Worm (Caenorhabditis elegans): ENCODE data around the gene F57G12.2.

The F57G12.2 gene

DNA sequence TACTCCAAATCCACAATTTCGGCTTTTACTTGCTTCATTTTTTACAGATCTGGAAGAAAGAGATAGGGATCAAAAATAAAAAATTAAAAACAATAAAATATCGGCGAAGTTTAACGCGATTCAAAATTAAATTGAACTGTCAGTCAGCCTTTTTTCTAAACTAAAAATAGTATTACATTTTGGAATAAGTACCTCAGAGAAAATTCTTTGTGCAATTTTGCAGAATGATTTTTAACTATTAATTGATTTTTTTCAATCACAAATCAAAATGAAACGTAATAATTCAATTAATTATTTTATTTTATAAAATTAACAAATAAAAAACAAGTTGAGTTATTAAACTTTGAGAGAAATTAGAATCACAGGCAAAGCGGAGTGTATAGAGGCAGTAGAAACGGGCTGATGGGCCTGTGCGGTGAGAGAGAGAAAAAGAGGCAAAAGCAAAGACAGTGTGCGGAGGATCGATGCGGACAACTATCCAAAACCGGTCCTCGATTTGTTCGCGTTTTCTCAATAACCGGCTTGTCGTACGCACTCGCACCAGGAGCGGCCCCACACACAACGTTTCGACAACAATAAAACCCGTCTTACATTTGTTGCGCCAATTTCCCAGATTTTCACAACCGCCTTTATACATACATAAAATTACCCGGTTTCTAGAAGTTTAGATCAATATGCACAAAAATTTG is at the start of gene F57G12.2:
Gene F57G12.2, minus strand, starts transcription at position 51 of the 689 bp plus-strand sequence.
- TF ChIP-seq unc-62 (GFP tag; optimal IDR thresholded peaks at IDR 0.05): no peak

DNA sequence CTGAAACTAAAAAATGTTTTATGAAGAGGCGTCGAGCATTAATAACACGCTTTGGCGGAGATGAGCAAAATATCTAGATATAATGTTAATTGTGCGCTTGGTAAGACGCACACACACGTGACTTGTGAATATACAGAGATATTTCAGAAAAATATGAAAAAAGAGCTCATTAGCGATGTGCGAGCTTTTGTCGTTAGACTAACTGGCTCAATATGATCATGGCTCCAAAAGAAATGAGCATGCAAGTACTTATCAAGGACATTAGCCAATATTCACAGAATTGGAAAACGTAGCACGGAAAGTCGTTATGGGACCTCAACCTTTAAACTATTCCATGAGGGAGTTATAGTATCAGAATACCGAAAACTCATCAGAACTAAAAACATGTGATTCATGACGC is 47.2 kb upstream of the F57G12.2 start:
- TF ChIP-seq unc-62 (GFP tag; optimal IDR thresholded peaks at IDR 0.05): no peak

DNA sequence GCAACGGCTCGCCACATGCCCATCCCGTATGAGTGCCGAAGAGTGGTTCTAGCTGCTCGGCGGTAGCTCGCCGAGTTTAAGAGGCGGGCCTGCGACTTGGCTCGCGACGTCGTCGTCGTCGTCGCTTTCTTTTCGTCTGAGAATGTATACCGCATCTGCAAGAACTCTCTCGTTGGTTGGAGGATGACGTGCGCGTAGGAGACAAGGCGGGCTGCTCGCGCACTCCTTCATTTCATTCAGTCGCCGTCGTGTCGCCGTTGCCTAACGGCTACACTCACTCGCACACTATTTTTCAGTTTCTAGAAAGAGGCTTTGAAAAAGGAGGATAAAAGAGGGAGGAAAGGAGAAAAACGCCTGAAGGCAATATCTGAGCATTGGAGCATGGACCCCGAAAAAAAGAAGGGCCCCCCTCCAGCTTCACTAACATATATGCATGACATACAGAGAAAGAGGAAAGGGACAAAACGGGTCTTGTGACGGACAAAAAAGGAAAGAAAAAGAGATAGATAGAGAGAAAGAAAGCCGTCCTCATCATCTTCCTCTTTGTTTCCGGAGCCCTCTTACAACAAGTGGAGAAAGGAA is 45.7 kb upstream of the F57G12.2 start:
- no peak for TF ChIP-seq unc-62 (GFP tag; optimal IDR thresholded peaks at IDR 0.05)

DNA sequence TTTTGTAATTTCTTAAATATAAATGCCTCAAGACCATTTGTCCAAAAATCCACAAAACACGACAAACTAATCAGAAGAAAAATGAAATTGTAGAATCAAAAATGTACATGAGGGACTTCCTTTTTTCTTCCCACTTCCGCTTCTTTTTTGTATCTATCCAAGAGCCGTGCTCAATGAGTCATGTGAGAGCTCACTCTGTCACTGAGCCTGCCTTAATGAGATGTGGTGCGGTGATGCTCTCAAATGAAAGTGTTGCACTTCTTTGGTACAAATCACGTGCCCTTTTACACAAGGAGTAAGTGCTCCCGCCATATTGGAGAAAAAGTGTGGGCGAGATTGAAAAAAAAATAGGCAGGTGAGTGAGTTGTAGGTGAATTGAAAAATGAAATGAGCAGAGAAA is 44.5 kb upstream of the F57G12.2 start:
- no peak for TF ChIP-seq unc-62 (GFP tag; optimal IDR thresholded peaks at IDR 0.05)

DNA sequence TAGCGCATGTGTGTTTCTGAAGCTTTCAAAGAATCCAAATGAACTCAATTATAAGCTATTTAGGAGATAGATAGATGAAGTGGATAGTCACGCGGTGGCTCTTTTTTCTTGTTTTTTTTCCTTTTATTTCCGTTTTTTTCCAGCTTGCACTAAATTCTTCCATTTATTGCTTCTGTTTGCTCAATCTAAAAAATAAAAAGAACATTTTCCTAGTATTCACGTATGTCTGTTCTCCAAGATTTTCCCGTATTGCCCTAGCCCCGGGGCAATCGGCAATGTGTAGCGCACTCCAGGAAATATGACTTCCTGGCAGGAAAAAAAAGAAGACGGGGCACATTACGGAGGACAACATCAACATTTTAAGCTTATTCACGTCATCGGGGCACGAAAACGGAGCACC is 42.0 kb upstream of the F57G12.2 start:
- TF ChIP-seq unc-62 (GFP tag; optimal IDR thresholded peaks at IDR 0.05): no peak

DNA sequence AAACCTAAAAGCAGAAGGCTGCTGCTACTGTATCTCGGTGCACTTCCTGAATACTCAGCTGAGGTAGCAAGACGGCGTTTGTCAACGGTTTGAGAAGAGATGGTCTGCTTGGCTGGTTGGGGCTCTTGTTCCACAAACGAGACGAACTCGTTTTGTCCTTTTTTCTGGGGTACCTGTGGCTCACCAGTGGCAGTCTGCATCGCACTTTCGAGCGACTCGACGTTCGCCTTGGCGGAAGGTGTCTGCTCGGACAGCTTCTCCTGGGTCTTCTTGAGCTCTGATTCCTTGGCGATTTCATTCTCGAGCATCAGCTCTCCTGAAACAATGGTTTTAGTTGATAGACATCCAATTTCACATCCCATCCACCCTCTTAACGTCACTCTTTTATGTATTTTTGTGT is 41.6 kb upstream of the F57G12.2 start:
- no peak for TF ChIP-seq unc-62 (GFP tag; optimal IDR thresholded peaks at IDR 0.05)

DNA sequence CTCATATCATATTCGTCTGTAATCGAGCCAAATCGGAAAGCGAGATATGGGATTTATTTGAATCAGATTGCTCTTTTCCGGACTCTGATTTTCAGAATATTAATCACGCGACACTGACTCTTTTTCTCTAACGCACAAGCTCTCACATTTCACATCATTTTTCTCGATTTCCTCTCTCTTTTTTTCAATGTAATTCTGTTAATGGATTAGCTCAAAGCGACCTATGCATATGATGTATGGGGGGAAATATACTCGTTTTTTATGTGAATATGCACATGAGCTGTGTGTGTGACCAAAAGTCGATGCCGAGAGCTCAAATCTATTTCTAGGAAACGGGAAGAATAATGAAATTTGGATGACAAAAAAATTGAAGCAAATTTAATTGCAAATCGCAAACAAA is 40.7 kb upstream of the F57G12.2 start:
- no peak for TF ChIP-seq unc-62 (GFP tag; optimal IDR thresholded peaks at IDR 0.05)

DNA sequence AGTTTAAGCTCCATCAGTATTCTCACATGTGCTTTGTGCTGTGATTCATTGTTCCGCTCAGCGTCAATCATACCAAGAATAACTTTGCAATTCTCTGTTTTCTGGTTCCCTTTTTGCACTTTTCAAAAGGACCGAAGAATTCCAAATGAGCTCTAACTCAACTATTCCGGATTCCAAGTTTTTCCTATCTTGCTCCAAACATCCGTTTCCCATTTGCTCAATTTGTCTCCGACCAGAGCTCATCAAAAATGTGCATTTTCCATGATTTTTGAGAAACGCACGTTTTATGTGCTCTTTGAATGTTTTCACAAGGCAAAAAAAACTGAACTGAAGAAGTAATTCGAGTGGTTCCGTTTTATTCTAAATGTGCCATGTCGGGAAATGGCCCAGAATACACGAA is 38.4 kb upstream of the F57G12.2 start:
- TF ChIP-seq unc-62 (GFP tag; optimal IDR thresholded peaks at IDR 0.05): no peak

DNA sequence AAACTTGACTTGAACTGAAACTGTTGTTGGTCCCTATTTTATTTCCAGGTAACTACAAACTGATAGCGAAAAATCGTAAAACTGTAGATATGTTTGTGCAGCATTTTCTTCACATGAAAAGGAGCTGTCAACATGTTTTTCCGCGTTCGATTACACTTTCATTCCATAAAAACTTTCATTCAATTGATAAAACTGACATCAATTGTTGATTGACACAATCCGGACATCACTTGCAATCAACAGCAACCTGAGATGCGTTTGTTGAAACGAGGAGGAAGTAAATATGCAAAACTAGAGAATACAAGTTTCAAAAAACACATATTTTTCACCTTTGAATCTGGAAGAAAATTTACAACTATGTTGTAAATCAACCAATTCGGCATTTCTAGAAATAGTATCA is 37.5 kb upstream of the F57G12.2 start:
- TF ChIP-seq unc-62 (GFP tag; optimal IDR thresholded peaks at IDR 0.05): no peak

DNA sequence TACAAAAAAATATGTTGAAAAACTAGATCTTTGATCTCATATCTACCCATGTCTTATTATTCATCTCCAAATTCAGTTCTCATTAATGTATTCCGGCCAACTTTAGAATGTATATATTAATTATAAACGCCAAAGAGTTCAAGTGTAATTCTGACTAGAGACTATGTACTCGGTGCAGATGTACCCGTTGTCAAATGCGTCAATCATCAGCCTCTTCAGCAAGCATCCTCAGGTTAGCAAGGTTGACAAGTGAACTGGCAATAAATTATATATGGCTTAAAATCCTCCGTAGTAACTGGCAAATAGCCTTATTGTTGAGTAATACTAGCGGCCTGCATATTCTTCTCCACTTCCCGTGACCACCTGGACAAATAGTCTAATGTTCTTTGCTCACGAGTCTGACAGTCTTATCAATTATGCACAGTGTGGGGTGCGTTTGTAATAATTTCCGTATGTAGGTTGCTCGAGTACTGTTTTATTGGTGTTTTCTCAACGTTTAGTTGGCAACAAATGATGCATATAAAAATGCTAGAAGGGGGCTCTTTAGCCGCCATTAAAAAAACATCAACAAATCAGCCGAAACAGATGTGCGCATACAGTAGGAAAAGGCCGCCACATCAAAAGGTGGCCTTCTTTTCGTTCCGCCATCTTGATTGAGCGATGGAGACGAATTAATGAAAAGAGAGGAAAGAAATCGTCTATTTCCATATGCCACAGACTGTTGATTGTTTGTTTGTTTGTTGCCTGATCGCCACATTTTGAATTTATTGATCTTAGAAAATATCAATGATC is 28.6 kb upstream of the F57G12.2 start:
- no peak for TF ChIP-seq unc-62 (GFP tag; optimal IDR thresholded peaks at IDR 0.05)

DNA sequence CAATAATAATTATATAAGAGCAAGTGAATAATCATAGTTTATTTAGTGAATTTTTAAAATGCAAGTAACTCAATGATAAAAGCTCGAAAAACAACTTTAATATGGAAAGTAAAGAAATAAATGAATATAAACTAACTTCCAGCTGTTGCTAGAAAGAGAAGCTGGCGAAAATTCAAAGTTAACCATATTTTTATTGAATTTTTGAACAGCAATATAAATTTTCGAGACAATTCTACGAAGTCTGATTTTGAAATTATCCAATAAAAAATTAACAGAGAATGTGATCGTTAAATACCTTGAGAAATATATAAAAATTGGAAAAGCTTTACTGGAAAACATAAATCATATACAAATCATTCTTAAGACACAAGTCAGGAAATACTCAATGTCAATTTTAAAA is 26.7 kb upstream of the F57G12.2 start:
- no peak for TF ChIP-seq unc-62 (GFP tag; optimal IDR thresholded peaks at IDR 0.05)

DNA sequence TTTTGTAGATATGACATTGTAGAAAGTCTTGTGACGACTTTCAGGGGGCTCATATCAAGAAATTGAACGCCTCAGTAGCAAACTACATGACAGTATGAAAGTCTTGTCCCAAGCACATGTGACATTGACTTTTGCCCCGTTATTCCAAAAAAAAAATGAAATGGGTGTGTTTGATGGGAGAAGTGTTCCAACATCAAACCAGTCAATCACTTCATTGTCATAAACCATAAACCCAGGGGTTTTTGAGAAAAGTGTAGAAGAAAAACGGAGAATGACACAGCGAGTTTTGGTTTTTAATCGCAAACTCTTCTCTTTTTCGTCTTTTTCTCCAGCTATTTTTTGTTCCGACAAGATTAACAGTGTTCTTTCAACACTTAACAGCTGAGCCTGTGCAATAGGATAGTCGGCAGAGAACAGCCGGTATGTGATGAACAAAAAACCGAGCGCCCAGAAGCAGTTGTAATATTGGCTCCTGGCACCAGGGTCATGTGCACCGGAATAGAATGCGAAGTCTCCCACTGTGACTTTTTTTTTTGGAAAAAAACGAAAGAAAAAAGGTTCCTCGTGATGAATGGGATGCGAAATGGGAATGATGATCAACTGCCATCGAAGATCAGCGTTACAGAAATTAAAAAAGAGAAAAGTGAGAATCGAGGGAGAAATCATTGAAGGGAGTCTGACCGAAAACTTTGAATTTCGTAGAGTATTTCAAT is 26.2 kb upstream of the F57G12.2 start:
- no peak for TF ChIP-seq unc-62 (GFP tag; optimal IDR thresholded peaks at IDR 0.05)

DNA sequence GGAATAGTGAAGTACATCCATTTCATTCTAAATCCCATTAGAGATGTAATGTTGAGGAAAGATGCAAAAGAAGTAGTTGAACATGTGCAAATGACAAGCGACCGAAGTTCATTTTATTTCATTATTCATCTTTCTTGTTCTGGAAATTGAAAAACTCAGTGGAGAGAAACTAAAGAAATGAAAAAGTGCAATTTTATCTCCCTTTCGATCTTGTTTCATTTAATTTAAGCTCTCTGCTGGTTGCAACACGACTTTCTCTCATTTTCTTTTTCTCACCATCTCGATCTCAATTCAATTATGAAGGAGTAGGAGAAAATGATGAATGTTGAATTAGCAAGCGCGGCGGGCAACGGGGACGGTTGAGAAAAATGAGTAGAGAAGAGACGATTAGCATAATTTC is 24.5 kb upstream of the F57G12.2 start:
- TF ChIP-seq unc-62 (GFP tag; optimal IDR thresholded peaks at IDR 0.05): no peak

DNA sequence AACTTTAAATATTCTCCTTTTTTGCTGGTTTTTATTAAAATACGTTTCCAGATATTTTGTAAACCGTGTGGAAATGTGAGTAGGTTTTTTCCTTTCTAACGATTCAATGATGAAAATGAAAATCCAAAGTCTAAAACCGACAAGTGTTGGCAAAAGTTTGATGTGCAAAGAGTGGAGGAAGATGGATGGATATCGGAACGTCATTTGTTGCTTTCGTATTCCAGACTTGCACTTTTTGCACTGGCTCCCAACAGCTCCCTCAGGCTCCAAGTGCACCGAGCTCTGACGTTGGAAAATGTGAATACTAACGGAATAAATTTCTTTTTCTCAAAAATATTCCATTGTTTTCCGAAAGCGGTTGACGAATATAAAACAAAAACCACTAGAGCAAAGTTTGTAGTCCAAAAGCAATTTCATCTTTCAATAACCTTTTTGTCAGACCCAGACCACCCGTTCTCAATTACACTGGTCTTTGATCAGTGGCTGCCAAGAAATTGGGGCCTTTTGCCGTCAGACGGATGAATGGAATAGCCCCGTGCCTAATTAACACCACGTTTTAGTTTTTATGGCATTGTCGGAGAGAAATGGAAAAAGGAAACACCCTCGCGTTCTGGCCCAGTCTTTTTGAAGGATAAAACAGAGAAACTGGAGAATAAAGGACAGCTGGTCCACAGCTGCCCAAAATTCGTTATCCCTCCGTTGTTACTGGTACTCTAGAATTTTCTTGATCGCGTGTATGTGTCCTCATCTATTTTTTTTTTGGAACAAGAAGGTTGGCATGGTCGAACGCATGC is 23.0 kb upstream of the F57G12.2 start:
- no peak for TF ChIP-seq unc-62 (GFP tag; optimal IDR thresholded peaks at IDR 0.05)

DNA sequence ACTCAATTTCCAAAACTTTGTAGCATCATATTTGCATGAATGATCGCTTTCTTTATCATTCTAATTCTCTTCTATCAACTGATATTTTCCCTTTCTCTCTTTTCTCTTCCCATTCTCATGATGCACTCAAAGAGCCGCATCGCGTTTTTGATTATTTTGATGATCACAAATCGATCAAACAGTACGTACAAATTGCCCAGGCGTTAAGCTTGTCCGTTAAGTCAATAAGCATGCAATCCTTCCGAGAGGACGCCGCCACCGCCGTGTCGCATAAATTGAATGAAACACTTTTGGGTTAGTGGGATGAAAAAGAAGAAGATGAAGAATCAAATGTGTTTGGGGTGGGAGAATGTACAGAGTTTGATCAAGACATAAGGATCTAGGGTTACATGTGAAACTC is 21.8 kb upstream of the F57G12.2 start:
- no peak for TF ChIP-seq unc-62 (GFP tag; optimal IDR thresholded peaks at IDR 0.05)

DNA sequence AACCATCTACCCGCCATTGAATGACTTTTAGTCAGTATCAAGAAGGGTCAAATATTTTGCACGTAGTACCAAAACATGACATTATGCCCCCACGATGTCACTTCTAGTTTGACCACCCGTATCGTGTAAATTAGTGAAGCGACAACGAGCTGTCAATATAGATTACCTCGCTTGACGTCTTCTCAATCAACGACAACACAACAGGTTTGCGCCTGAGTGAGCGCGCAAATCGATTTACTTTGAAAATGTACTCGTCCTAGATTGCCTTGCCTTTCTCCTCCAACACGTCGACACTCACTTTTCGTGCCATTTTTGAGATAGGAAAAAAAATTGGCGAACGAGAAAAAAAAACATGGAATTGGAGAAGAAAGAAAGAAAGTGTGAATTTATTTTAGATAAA is 20.8 kb upstream of the F57G12.2 start:
- TF ChIP-seq unc-62 (GFP tag; optimal IDR thresholded peaks at IDR 0.05): no peak

All from whole organism, dauer.